Worm (Caenorhabditis elegans) whole organism, midembryonic: ENCODE measurements around the gene lips-5.

Source experiments
- ztf-23 ChIP-seq: fragments of 200-800 bp; sonication (Bioruptor generic); IDR thresholded peaks from 2 replicates; pipeline ENCODE4 v1.3.6; 2022; ENCODE audit warnings: missing genetic modification reagents, missing genetic modification characterization, missing compliant biosample characterization
- ztf-29 ChIP-seq: fragments of 200-800 bp; sonication (Bioruptor generic); IDR thresholded peaks from 2 replicates; pipeline ENCODE4 v1.3.6; 2022; ENCODE audit warnings: missing genetic modification reagents, missing genetic modification characterization, missing compliant biosample characterization

ce11 chrIV:11820067-11820913 lies 46.7 kb upstream of the lips-5 start:
- TF ChIP-seq ztf-23 (GFP tag; lab: Robert Waterston, UW) (no peak), ztf-29 (GFP tag; lab: Robert Waterston, UW) (no peak)
